Worm (Caenorhabditis elegans) whole organism, L4 larva: ENCODE data around the gene snpc-1.1.
A peak's percentile ranks its signal among the peaks of the same experiment; 100 is the strongest.

Experiments used
- T20F7.1 ChIP-seq: fragments of 200-800 bp; sonication (Bioruptor generic); optimal IDR thresholded peaks from 2 replicates; lab custom pipeline; 2018; ENCODE audit warnings: mild to moderate bottlenecking, missing genetic modification characterization, missing compliant biosample characterization
- T26A8.4 ChIP-seq: fragments of 200-800 bp; sonication (Bioruptor generic); IDR thresholded peaks from 2 replicates; pipeline ENCODE4 v1.3.6; 2022; ENCODE audit warnings: missing genetic modification characterization, missing compliant biosample characterization
- Y105C5A.15 ChIP-seq: fragments of 200-800 bp; sonication (Bioruptor generic); IDR thresholded peaks from 2 replicates; pipeline ENCODE4 v1.3.6; 2022; ENCODE audit warnings: missing genetic modification characterization, missing compliant biosample characterization
- Y5F2A.4 ChIP-seq: fragments of 200-800 bp; sonication (Bioruptor generic); optimal IDR thresholded peaks from 2 replicates; lab custom pipeline; 2018; ENCODE audit warnings: mild to moderate bottlenecking, missing genetic modification characterization, missing compliant biosample characterization
- aha-1 ChIP-seq: fragments of 150-350 bp; peaks from one replicate; lab custom pipeline; 2014; ENCODE audit warnings: missing biosample characterization, missing genetic modification characterization
- ama-1 ChIP-seq: fragments of 150-350 bp; optimal IDR thresholded peaks from 2 replicates; lab custom pipeline; 2014; ENCODE audit warnings: inconsistent platforms, mixed read lengths
- attf-4 ChIP-seq: sonication (generic microtip); optimal IDR thresholded peaks from 3 replicates; lab custom pipeline; 2017; ENCODE audit warnings: missing biosample characterization, missing genetic modification characterization
- ceh-28 ChIP-seq: fragments of 150-350 bp; optimal IDR thresholded peaks from 2 replicates; lab custom pipeline; 2014; ENCODE audit warnings: missing biosample characterization, missing genetic modification reagents, missing genetic modification characterization
- ceh-32 ChIP-seq: sonication (generic microtip); optimal IDR thresholded peaks from 2 replicates; lab custom pipeline; 2016; ENCODE audit warnings: mild to moderate bottlenecking, missing genetic modification characterization, missing compliant biosample characterization; ENCODE audit not compliant: poor library complexity
- ctbp-1 ChIP-seq: fragments of 200-800 bp; sonication (Bioruptor generic); IDR thresholded peaks from 2 replicates; pipeline ENCODE4 v1.3.6; 2022; ENCODE audit warnings: missing genetic modification reagents, missing genetic modification characterization, missing compliant biosample characterization
- daf-12 ChIP-seq: fragments of 150-350 bp; optimal IDR thresholded peaks from 2 replicates; lab custom pipeline; 2014; ENCODE audit warnings: missing biosample characterization, missing genetic modification reagents, missing genetic modification characterization
- daf-16 ChIP-seq, 3 experiments: sonication (generic microtip); optimal IDR thresholded peaks; 2 replicates each; lab custom pipeline; 2016 to 2017; ENCODE audit warnings: missing genetic modification characterization in 3 of 3, missing genetic modification reagents in 3 of 3, mild to moderate bottlenecking in 2 of 3, missing compliant biosample characterization in 2 of 3, missing biosample characterization in 1 of 3, moderate library complexity in 1 of 3
- daf-8 ChIP-seq: fragments of 200-800 bp; sonication (Bioruptor generic); IDR thresholded peaks from 2 replicates; pipeline ENCODE4 v1.3.6; 2022; ENCODE audit warnings: missing genetic modification characterization, missing compliant biosample characterization
- hif-1 ChIP-seq, 2 experiments: sonication (generic microtip); optimal IDR thresholded peaks; 2 replicates each; lab custom pipeline; 2016 to 2017; ENCODE audit warnings: missing compliant biosample characterization in 2 of 2, missing genetic modification characterization in 2 of 2, missing genetic modification reagents in 2 of 2, missing genotype in 2 of 2, mild to moderate bottlenecking in 1 of 2
- hlh-11 ChIP-seq: fragments of 200-800 bp; sonication (Bioruptor generic); optimal IDR thresholded peaks from 2 replicates; lab custom pipeline; 2018; ENCODE audit warnings: mild to moderate bottlenecking, missing genetic modification characterization, missing compliant biosample characterization
- hlh-30 ChIP-seq: sonication (generic microtip); optimal IDR thresholded peaks from 2 replicates; lab custom pipeline; 2017; ENCODE audit warnings: antibody characterized with exemption, mild to moderate bottlenecking, missing genetic modification characterization, missing compliant biosample characterization; ENCODE audit not compliant: insufficient read depth
- lim-7 ChIP-seq: fragments of 200-800 bp; sonication (Bioruptor generic); IDR thresholded peaks from 2 replicates; pipeline ENCODE4 v1.3.6; 2022; ENCODE audit warnings: missing genetic modification characterization, missing compliant biosample characterization
- lin-29 ChIP-seq: fragments of 200-800 bp; sonication (Bioruptor generic); IDR thresholded peaks from 2 replicates; pipeline ENCODE4 v1.3.6; 2022; ENCODE audit warnings: missing genetic modification reagents, missing genetic modification characterization, missing compliant biosample characterization
- lir-3 ChIP-seq: sonication (generic microtip); optimal IDR thresholded peaks from 2 replicates; lab custom pipeline; 2016; ENCODE audit warnings: mild to moderate bottlenecking, missing genetic modification characterization, missing compliant biosample characterization
- madf-5 ChIP-seq, 2 experiments: fragments of 200-800 bp; sonication (Bioruptor generic); IDR thresholded peaks; 2 replicates each; pipeline ENCODE4 v1.3.6; 2022; ENCODE audit warnings: missing compliant biosample characterization in 2 of 2, missing genetic modification characterization in 2 of 2
- madf-9 ChIP-seq: fragments of 200-800 bp; sonication (Bioruptor generic); conservative IDR thresholded peaks from 2 replicates; pipeline ENCODE4 v1.3.6; 2022; ENCODE audit warnings: missing genetic modification reagents, missing genetic modification characterization, missing compliant biosample characterization
- mdt-29 ChIP-seq: fragments of 200-800 bp; sonication (Bioruptor generic); IDR thresholded peaks from 2 replicates; pipeline ENCODE4 v1.3.6; 2022; ENCODE audit warnings: missing genetic modification reagents, missing genetic modification characterization, missing compliant biosample characterization
- mep-1 ChIP-seq: fragments of 150-350 bp; sonication (generic microtip); optimal IDR thresholded peaks from 3 replicates; lab custom pipeline; 2014; ENCODE audit warnings: missing biosample characterization, missing genetic modification characterization
- nhr-10 ChIP-seq: fragments of 150-350 bp; optimal IDR thresholded peaks from 2 replicates; lab custom pipeline; 2014; ENCODE audit warnings: missing biosample characterization, missing genetic modification characterization
- nhr-11 ChIP-seq: fragments of 150-350 bp; optimal IDR thresholded peaks from 2 replicates; lab custom pipeline; 2014; ENCODE audit warnings: missing biosample characterization, missing genetic modification characterization
- nhr-111 ChIP-seq: fragments of 200-800 bp; sonication (Bioruptor generic); optimal IDR thresholded peaks from 2 replicates; lab custom pipeline; 2018; ENCODE audit warnings: mild to moderate bottlenecking, missing genetic modification characterization, missing compliant biosample characterization
- nhr-25 ChIP-seq: sonication (generic microtip); optimal IDR thresholded peaks from 2 replicates; lab custom pipeline; 2017; ENCODE audit warnings: missing genetic modification characterization, mild to moderate bottlenecking, missing compliant biosample characterization, antibody characterized with exemption, moderate library complexity, borderline replicate concordance; ENCODE audit not compliant: insufficient read depth
- nhr-28 ChIP-seq: fragments of 150-350 bp; optimal IDR thresholded peaks from 2 replicates; lab custom pipeline; 2014; ENCODE audit warnings: missing biosample characterization, missing genetic modification characterization
- nhr-41 ChIP-seq: fragments of 200-800 bp; sonication (Bioruptor generic); IDR thresholded peaks from 2 replicates; pipeline ENCODE4 v1.3.6; 2022; ENCODE audit warnings: missing genetic modification reagents, missing genetic modification characterization, missing compliant biosample characterization
- nhr-48 ChIP-seq: sonication (generic microtip); optimal IDR thresholded peaks from 2 replicates; lab custom pipeline; 2016; ENCODE audit warnings: mild to moderate bottlenecking, missing genetic modification characterization, missing compliant biosample characterization
- nhr-76 ChIP-seq: fragments of 150-350 bp; optimal IDR thresholded peaks from 2 replicates; lab custom pipeline; 2014; ENCODE audit warnings: missing biosample characterization, missing genetic modification characterization
- nhr-77 ChIP-seq: fragments of 150-350 bp; optimal IDR thresholded peaks from 2 replicates; lab custom pipeline; 2014; ENCODE audit warnings: missing biosample characterization, missing genetic modification characterization
- sdz-12 ChIP-seq: fragments of 200-800 bp; sonication (Bioruptor generic); optimal IDR thresholded peaks from 2 replicates; lab custom pipeline; 2018; ENCODE audit warnings: mild to moderate bottlenecking, missing genetic modification characterization, missing compliant biosample characterization
- skn-1 ChIP-seq: fragments of 150-350 bp; optimal IDR thresholded peaks from 2 replicates; lab custom pipeline; 2014; ENCODE audit warnings: missing biosample characterization, missing genetic modification characterization
- snpc-1.2 ChIP-seq: fragments of 200-800 bp; sonication (Bioruptor generic); IDR thresholded peaks from 2 replicates; pipeline ENCODE4 v1.3.6; 2022; ENCODE audit warnings: missing genetic modification reagents, missing genetic modification characterization, missing compliant biosample characterization
- spr-1 ChIP-seq: sonication (generic microtip); optimal IDR thresholded peaks from 2 replicates; lab custom pipeline; 2016; ENCODE audit warnings: mild to moderate bottlenecking, missing genetic modification characterization, missing compliant biosample characterization
- tra-1 ChIP-seq: fragments of 200-800 bp; sonication (Bioruptor generic); IDR thresholded peaks from 2 replicates; pipeline ENCODE4 v1.3.6; 2022; ENCODE audit warnings: missing genetic modification reagents, missing genetic modification characterization, missing compliant biosample characterization
- unc-39 ChIP-seq: sonication (generic microtip); optimal IDR thresholded peaks from 2 replicates; lab custom pipeline; 2017; ENCODE audit warnings: missing biosample characterization, missing genetic modification characterization
- zag-1 ChIP-seq: fragments of 150-350 bp; optimal IDR thresholded peaks from 2 replicates; lab custom pipeline; 2014; ENCODE audit warnings: missing biosample characterization, missing genetic modification characterization
- zfp-3 ChIP-seq: fragments of 200-800 bp; sonication (Bioruptor generic); conservative IDR thresholded peaks from 2 replicates; pipeline ENCODE4 v1.3.6; 2022; ENCODE audit warnings: missing genetic modification reagents, missing genetic modification characterization, missing compliant biosample characterization
- zip-2 ChIP-seq: fragments of 150-350 bp; optimal IDR thresholded peaks from 2 replicates; lab custom pipeline; 2014; ENCODE audit warnings: missing biosample characterization, missing genetic modification characterization

Gene snpc-1.1

DNA sequence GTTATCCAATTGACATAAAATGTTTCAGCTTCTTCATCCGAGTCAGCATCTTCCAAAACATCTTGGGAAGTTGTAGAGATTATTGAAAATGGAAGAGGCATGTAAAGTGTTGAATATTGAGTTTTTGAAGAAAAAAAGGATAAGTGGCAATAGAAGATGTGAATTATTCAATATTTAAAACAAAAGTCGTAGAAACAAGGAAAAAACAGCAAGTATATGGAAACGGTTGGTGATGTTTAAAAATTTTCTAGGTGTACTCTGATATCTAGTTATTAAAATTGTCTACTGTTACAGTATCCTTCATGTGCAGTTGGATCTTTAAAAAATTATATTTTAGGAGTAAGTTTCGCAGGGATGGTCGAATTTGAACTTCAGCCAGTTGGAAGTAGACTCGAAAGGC, 9.2 kb downstream of the snpc-1.1 start, which contains the start of gene C06A8.8:
TSS of gene C06A8.8 (minus strand) at position 101 of the 400 bp plus-strand sequence.
- TF ChIP-seq aha-1: peak; percentile 18
- no peak for TF ChIP-seq nhr-111 (GFP tag; lab: Kevin White, UChicago)
- no peak for TF ChIP-seq T26A8.4 (GFP tag; lab: Robert Waterston, UW)

DNA sequence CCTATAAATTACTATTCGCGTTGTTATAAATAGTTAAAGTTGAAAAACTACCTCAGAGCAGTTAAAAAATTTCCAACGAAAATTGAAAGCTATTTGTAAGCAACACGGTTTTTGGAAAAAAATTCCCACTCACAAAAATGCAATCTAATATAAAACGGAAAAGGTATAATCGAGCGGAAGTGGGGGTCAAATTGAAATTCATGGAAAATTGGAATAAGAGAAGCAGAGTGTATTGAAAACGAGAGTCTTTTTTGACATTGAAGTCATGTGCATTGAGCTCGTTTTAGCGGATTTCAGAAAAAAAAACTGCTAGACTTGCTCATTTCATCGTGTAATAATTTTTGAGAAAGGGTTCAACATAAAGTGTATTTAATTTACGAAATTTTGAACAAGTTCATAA, 10.8 kb downstream of the snpc-1.1 start:
- TF ChIP-seq nhr-77 (tag; lab: Kevin White, UChicago) (no peak), skn-1 (no peak), lim-7 (GFP tag; lab: Robert Waterston, UW) (no peak), aha-1 (peak; percentile 66)

DNA sequence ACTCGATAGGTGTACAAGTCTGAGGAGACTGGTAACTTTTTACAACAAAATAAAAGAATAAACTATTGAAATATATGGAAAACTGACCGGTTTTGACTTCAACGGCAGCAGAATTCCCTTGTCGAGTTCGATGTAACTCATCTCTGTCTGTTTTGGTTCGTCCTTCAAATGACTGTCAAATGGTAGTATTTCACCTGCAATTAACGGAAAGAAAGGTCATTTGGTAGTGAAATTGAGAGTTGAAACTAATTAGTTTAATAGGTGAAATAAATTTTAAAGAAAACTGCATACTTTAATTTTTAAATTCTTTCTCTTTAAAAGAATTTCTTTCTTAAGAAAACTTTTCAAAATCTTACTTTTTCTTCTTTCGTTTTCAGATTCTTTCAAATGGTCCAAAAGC, 11.8 kb downstream of the snpc-1.1 start:
- TF ChIP-seq mep-1 (tag; lab: Kevin White, UChicago) (peak; percentile 4), ama-1 (lab: Kevin White, UChicago) (no peak), nhr-10 (tag; lab: Kevin White, UChicago) (no peak), daf-12 (tag; lab: Kevin White, UChicago) (no peak), lim-7 (GFP tag; lab: Robert Waterston, UW) (no peak), madf-9 (GFP tag; lab: Robert Waterston, UW) (no peak), lir-3 (no peak), nhr-25 (peak; percentile 32), hif-1 (tag; optimal IDR thresholded peaks at IDR 0.05; lab: Kevin White, UChicago) (no peak), attf-4 (tag; lab: Kevin White, UChicago) (no peak), nhr-48 (tag; lab: Kevin White, UChicago) (no peak)

DNA sequence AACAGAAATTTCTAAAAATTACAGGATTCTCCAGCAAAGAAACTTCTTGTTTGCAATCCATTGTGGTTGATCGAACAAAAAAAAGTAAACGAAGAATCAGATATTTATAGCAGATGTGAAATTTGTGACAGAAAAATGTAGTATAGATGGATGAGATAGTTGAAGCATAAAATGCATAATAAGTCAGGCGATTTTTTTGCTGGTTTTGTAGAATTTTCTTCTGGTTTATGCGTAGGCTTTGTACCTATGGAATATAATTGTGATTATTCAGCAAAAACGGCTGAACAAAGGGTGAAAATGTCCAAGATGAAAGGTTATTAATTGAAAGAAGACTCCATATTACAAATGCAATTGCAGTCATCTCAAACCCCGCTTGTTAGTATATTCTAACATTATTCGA, 15.6 kb downstream of the snpc-1.1 start, which contains the start of gene srh-39:
TSS of gene srh-39 (minus strand) at position 101 of the 400 bp plus-strand sequence.
- TF ChIP-seq zfp-3 (GFP tag; lab: Robert Waterston, UW): no peak
- TF ChIP-seq zip-2: no peak
- TF ChIP-seq spr-1 (tag; lab: Kevin White, UChicago): no peak
- TF ChIP-seq T20F7.1 (GFP tag; lab: Kevin White, UChicago): no peak
- TF ChIP-seq daf-16 (GFP tag; optimal IDR thresholded peaks at IDR 0.05; lab: Kevin White, UChicago): no peak
- TF ChIP-seq daf-16 (tag; optimal IDR thresholded peaks at IDR 0.05; lab: Kevin White, UChicago): no peak
- no peak for TF ChIP-seq hlh-30 (tag; lab: Kevin White, UChicago)
- no peak for TF ChIP-seq daf-8
- TF ChIP-seq ceh-28: no peak
- TF ChIP-seq madf-5 (GFP tag; IDR thresholded peaks at IDR 0.05; lab: Robert Waterston, UW): no peak
- no peak for TF ChIP-seq mdt-29 (GFP tag; lab: Robert Waterston, UW)
- no peak for TF ChIP-seq nhr-76 (tag; lab: Kevin White, UChicago)
- TF ChIP-seq lin-29: no peak
- TF ChIP-seq sdz-12: no peak
- TF ChIP-seq zag-1 (tag; lab: Kevin White, UChicago): no peak
- no peak for TF ChIP-seq snpc-1.2 (GFP tag; lab: Robert Waterston, UW)
- TF ChIP-seq ama-1 (lab: Kevin White, UChicago): no peak
- no peak for TF ChIP-seq hif-1 (tag; optimal IDR thresholded peaks at IDR 0.05; lab: Kevin White, UChicago)
- no peak for TF ChIP-seq ctbp-1

DNA sequence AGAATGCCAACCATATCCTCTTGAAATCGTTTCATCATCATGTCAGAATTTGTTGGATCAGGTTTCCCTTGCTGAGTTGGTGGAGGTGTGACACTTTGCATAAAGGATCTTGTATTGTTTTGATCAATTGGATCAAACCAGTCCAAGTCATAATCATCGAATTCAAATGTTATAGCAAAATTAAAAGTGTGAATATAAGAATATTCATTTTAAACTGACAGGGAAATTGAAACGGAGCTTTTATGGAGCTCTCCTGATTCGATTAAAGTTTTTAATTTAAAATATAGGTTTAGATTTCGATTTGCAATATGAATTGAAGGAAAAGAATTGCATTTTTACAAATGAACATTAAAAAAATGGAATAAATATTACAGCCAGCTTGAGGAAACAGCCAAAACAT, 17.5 kb downstream of the snpc-1.1 start, which contains the start of gene B0228.9:
TSS of gene B0228.9 (minus strand) at position 101 of the 400 bp plus-strand sequence.
- no peak for TF ChIP-seq nhr-41 (GFP tag; lab: Robert Waterston, UW)
- TF ChIP-seq hlh-11 (tag; lab: Kevin White, UChicago): no peak
- no peak for TF ChIP-seq Y105C5A.15
- no peak for TF ChIP-seq aha-1
- TF ChIP-seq Y5F2A.4 (GFP tag; lab: Kevin White, UChicago): no peak
- TF ChIP-seq unc-39 (tag; lab: Kevin White, UChicago): no peak
- no peak for TF ChIP-seq nhr-77 (tag; lab: Kevin White, UChicago)
- no peak for TF ChIP-seq nhr-76 (tag; lab: Kevin White, UChicago)
- no peak for TF ChIP-seq hif-1 (tag; optimal IDR thresholded peaks at IDR 0.05; lab: Kevin White, UChicago)
- TF ChIP-seq ama-1 (lab: Kevin White, UChicago): no peak
- no peak for TF ChIP-seq madf-5 (GFP tag; IDR thresholded peaks at IDR 0.05; lab: Robert Waterston, UW)
- TF ChIP-seq sdz-12: no peak
- no peak for TF ChIP-seq snpc-1.2 (GFP tag; lab: Robert Waterston, UW)
- TF ChIP-seq nhr-28: no peak
- TF ChIP-seq nhr-11: no peak
- TF ChIP-seq tra-1 (GFP tag; lab: Robert Waterston, UW): no peak
- TF ChIP-seq ceh-32: no peak
